Worm (Caenorhabditis elegans): ENCODE results near the gene srx-5.

srx-5 gene

ce11 chrV:699489-700129, at the start of gene srx-5, which contains the start of gene ugt-29:
Gene srx-5 (plus strand): TSS chrV:700079.
Gene ugt-29 (minus strand): TSS chrV:699589.
- TF ChIP-seq sea-2 (GFP tag; optimal IDR thresholded peaks at IDR 0.05) (no peak), aly-2 (tag; optimal IDR thresholded peaks at IDR 0.05) (no peak), nhr-25 (tag; optimal IDR thresholded peaks at IDR 0.05) (no peak), mdl-1 (tag; optimal IDR thresholded peaks at IDR 0.05) (no peak)

ce11 chrV:652940-653339, 46.9 kb upstream of the srx-5 start, which contains the start of gene srj-5:
Gene srj-5 (minus strand): TSS chrV:653040.
- TF ChIP-seq ZK546.5 (tag; optimal IDR thresholded peaks at IDR 0.05) (no peak), pha-4 (tag; optimal IDR thresholded peaks at IDR 0.05) (no peak), mdl-1 (tag; optimal IDR thresholded peaks at IDR 0.05) (no peak), skn-1 (tag; optimal IDR thresholded peaks at IDR 0.05) (no peak), fos-1 (tag; optimal IDR thresholded peaks at IDR 0.05) (no peak), ceh-28 (tag; optimal IDR thresholded peaks at IDR 0.05) (no peak), unc-39 (tag; optimal IDR thresholded peaks at IDR 0.05) (no peak), ztf-11 (tag; optimal IDR thresholded peaks at IDR 0.05) (no peak), ceh-9 (tag; optimal IDR thresholded peaks at IDR 0.05) (no peak), elt-1 (tag; optimal IDR thresholded peaks at IDR 0.05) (no peak), elt-3 (tag; optimal IDR thresholded peaks at IDR 0.05) (no peak), nhr-25 (tag; optimal IDR thresholded peaks at IDR 0.05) (no peak), aly-2 (tag; optimal IDR thresholded peaks at IDR 0.05) (no peak), snpc-4 (tag; optimal IDR thresholded peaks at IDR 0.05) (no peak), eor-1 (tag; optimal IDR thresholded peaks at IDR 0.05) (no peak)

ce11 chrV:654402-654801, 45.5 kb upstream of the srx-5 start, which contains the start of gene srj-6:
Gene srj-6 (minus strand): TSS chrV:654502.
- no peak for TF ChIP-seq sea-2 (GFP tag; optimal IDR thresholded peaks at IDR 0.05)

ce11 chrV:655823-656222, 44.1 kb upstream of the srx-5 start, which contains the start of gene srh-245:
Gene srh-245 (minus strand): TSS chrV:655923.
- TF ChIP-seq egl-27 (tag; optimal IDR thresholded peaks at IDR 0.05) (no peak), nhr-67 (tag; optimal IDR thresholded peaks at IDR 0.05) (no peak), elt-3 (tag; optimal IDR thresholded peaks at IDR 0.05) (no peak)

- TF ChIP-seq ceh-9 (tag; optimal IDR thresholded peaks at IDR 0.05), result no peak
- TF ChIP-seq nhr-28 (tag; optimal IDR thresholded peaks at IDR 0.05), result no peak
- TF ChIP-seq sea-2 (GFP tag; optimal IDR thresholded peaks at IDR 0.05), result no peak
- no peak for TF ChIP-seq lin-15B (tag; optimal IDR thresholded peaks at IDR 0.05)
- no peak for TF ChIP-seq ceh-82 (tag; optimal IDR thresholded peaks at IDR 0.05)
- no peak for TF ChIP-seq eor-1 (tag; optimal IDR thresholded peaks at IDR 0.05)
- no peak for TF ChIP-seq unc-39 (tag; optimal IDR thresholded peaks at IDR 0.05)
- no peak for TF ChIP-seq ceh-28 (tag; optimal IDR thresholded peaks at IDR 0.05)
- TF ChIP-seq nhr-11 (tag; optimal IDR thresholded peaks at IDR 0.05), result no peak
- TF ChIP-seq ZK546.5 (tag; optimal IDR thresholded peaks at IDR 0.05), result no peak
- no peak for TF ChIP-seq snpc-4 (tag; optimal IDR thresholded peaks at IDR 0.05)
These were observed 42.2 kb upstream of the srx-5 start, which contains the start of gene srh-246 for ce11 chrV:657678-658077. Gene srh-246 (minus strand): TSS chrV:657778.

ce11 chrV:660210-660609, 39.7 kb upstream of the srx-5 start, which contains the start of gene F31F4.17:
Gene F31F4.17 (minus strand): TSS chrV:660310.
- TF ChIP-seq pha-4 (tag; optimal IDR thresholded peaks at IDR 0.05), result no peak
- no peak for TF ChIP-seq nhr-237 (tag; optimal IDR thresholded peaks at IDR 0.05)
- TF ChIP-seq tbx-2 (tag; optimal IDR thresholded peaks at IDR 0.05), result no peak
- TF ChIP-seq mml-1 (tag; optimal IDR thresholded peaks at IDR 0.05), result no peak
- TF ChIP-seq fos-1 (tag; optimal IDR thresholded peaks at IDR 0.05), result no peak
- no peak for TF ChIP-seq pqm-1 (tag; optimal IDR thresholded peaks at IDR 0.05)
- no peak for TF ChIP-seq ZK546.5 (tag; optimal IDR thresholded peaks at IDR 0.05)
- no peak for TF ChIP-seq nhr-77 (tag; optimal IDR thresholded peaks at IDR 0.05)
- no peak for TF ChIP-seq ztf-4 (tag; optimal IDR thresholded peaks at IDR 0.05)
- no peak for TF ChIP-seq R02D3.7 (tag; optimal IDR thresholded peaks at IDR 0.05)

ce11 chrV:664337-664847, 35.5 kb upstream of the srx-5 start, which contains the start of the genes F31F4.11 and srh-266:
Gene F31F4.11 (minus strand): TSS chrV:664437.
Gene srh-266 (plus strand): TSS chrV:664797.
- TF ChIP-seq fkh-2 (tag; optimal IDR thresholded peaks at IDR 0.05), result no peak
- no peak for TF ChIP-seq jun-1 (tag; optimal IDR thresholded peaks at IDR 0.05)
- no peak for TF ChIP-seq lin-15B (tag; optimal IDR thresholded peaks at IDR 0.05)
- no peak for TF ChIP-seq R02D3.7 (tag; optimal IDR thresholded peaks at IDR 0.05)
- no peak for TF ChIP-seq ceh-82 (tag; optimal IDR thresholded peaks at IDR 0.05)
- no peak for TF ChIP-seq nhr-28 (tag; optimal IDR thresholded peaks at IDR 0.05)
